Worm (Caenorhabditis elegans) whole organism, L1 larva: Measurements from ENCODE around the gene elo-6.

Experiments used
- ama-1 ChIP-seq: fragments of 150-350 bp; optimal IDR thresholded peaks from 2 replicates; lab custom pipeline; 2014
- egl-27 ChIP-seq, 2 experiments: fragments of 150-350 bp in 1 of 2; sonication (generic microtip); optimal IDR thresholded peaks; 3 replicates each; lab custom pipeline; 2017 to 2018; ENCODE audit warnings: missing biosample characterization in 2 of 2, missing genetic modification characterization in 2 of 2, missing genetic modification reagents in 2 of 2
- nhr-12 ChIP-seq: sonication (generic microtip); optimal IDR thresholded peaks from 2 replicates; lab custom pipeline; 2017; ENCODE audit warnings: missing biosample characterization, missing genetic modification characterization
- nhr-84 ChIP-seq: sonication (generic microtip); optimal IDR thresholded peaks from 2 replicates; lab custom pipeline; 2017; ENCODE audit warnings: missing biosample characterization, missing genetic modification characterization
- skn-1 ChIP-seq: fragments of 150-350 bp; optimal IDR thresholded peaks from 2 replicates; lab custom pipeline; 2014; ENCODE audit warnings: missing biosample characterization, missing genetic modification characterization

DNA sequence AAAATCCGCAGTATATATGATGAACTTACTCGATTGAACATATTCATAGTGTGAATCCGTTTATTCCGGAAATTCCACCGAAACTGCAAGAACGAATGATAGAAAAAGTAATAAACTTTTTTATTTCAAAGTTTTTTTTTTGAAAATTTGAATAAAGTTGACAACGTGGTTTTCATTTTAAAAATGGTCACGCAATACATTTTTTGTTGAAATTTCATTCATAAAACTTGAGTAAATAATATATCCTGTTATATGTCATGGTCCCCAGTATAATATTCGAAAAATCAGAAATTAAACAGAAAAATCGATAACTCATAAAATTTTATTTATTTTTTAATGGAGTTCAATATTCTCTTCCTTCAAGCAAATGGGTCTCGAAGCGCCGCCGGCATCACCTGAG is 22.8 kb upstream of the elo-6 start, which contains the start of gene ZK616.65:
- TF ChIP-seq skn-1 (tag; lab: Kevin White, UChicago) (no peak), ama-1 (no peak), nhr-12 (tag; lab: Kevin White, UChicago) (no peak), egl-27 (tag; optimal IDR thresholded peaks at IDR 0.05; lab: Kevin White, UChicago) (no peak), nhr-84 (tag; lab: Kevin White, UChicago) (no peak)
